Fruit fly (Drosophila melanogaster) whole organism, embryonic: Measurements from ENCODE around the gene CG9240.

ENCODE experiments used
- CG10959 ChIP-seq: fragments of 200-800 bp; sonication (Bioruptor generic); IDR thresholded peaks from 2 replicates; pipeline ENCODE4 v1.3.6; 2022; ENCODE audit warnings: missing biosample characterization, missing genetic modification characterization
- CG11093 ChIP-seq: fragments of 200-800 bp; sonication (Bioruptor generic); IDR thresholded peaks from 3 replicates; pipeline ENCODE4 v1.3.6; 2022; ENCODE audit warnings: missing biosample characterization, missing genetic modification characterization
- CG11695 ChIP-seq: fragments of 200-800 bp; sonication (Bioruptor generic); IDR thresholded peaks from 3 replicates; pipeline ENCODE4 v1.3.6; 2022; ENCODE audit warnings: missing biosample characterization, missing genetic modification characterization
- CG12942 ChIP-seq: fragments of 200-800 bp; sonication (Bioruptor generic); optimal IDR thresholded peaks from 3 replicates; lab custom pipeline; 2016; ENCODE audit warnings: missing biosample characterization, missing genetic modification characterization
- CG13775 ChIP-seq: fragments of 200-800 bp; sonication (Bioruptor generic); optimal IDR thresholded peaks from 3 replicates; lab custom pipeline; 2017; ENCODE audit warnings: missing biosample characterization, mild to moderate bottlenecking, missing genetic modification characterization
- CG15011 ChIP-seq: fragments of 200-800 bp; sonication (Bioruptor generic); optimal IDR thresholded peaks from 3 replicates; lab custom pipeline; 2018; ENCODE audit warnings: missing biosample characterization, mild to moderate bottlenecking, missing genetic modification characterization
- CG1602 ChIP-seq: fragments of 200-800 bp; sonication (Bioruptor generic); optimal IDR thresholded peaks from 3 replicates; lab custom pipeline; 2016; ENCODE audit warnings: missing biosample characterization, missing genetic modification characterization
- CG16779 ChIP-seq: fragments of 200-800 bp; sonication (Bioruptor generic); IDR thresholded peaks from 2 replicates; pipeline ENCODE4 v1.3.6; 2022; ENCODE audit warnings: missing biosample characterization, missing genetic modification characterization
- CG18764 ChIP-seq: fragments of 200-800 bp; sonication (Bioruptor generic); optimal IDR thresholded peaks from 3 replicates; lab custom pipeline; 2016; ENCODE audit warnings: missing biosample characterization, missing genetic modification characterization
- CG6765 ChIP-seq: fragments of 200-800 bp; sonication (Bioruptor generic); optimal IDR thresholded peaks from 3 replicates; lab custom pipeline; 2017; ENCODE audit warnings: missing biosample characterization, mild to moderate bottlenecking, missing genetic modification characterization
- CG9215 ChIP-seq: fragments of 200-800 bp; sonication (Bioruptor generic); IDR thresholded peaks from 2 replicates; pipeline ENCODE4 v1.3.6; 2022; ENCODE audit warnings: missing biosample characterization, missing genetic modification characterization
- CG9817 ChIP-seq: fragments of 200-800 bp; sonication (Bioruptor generic); optimal IDR thresholded peaks from 2 replicates; lab custom pipeline; 2018; ENCODE audit warnings: missing biosample characterization, mild to moderate bottlenecking, missing genetic modification characterization, moderate library complexity
- D19B ChIP-seq: fragments of 200-800 bp; sonication (Bioruptor generic); optimal IDR thresholded peaks from 2 replicates; lab custom pipeline; 2017; ENCODE audit warnings: missing biosample characterization, mild to moderate bottlenecking, missing genetic modification characterization
- Dek ChIP-seq: fragments of 200-800 bp; sonication (Bioruptor generic); optimal IDR thresholded peaks from 3 replicates; lab custom pipeline; 2019; ENCODE audit warnings: missing biosample characterization, mild to moderate bottlenecking, missing genetic modification characterization, moderate library complexity
- GATAe ChIP-seq: fragments of 200-800 bp; sonication (Bioruptor generic); conservative IDR thresholded peaks from 2 replicates; pipeline ENCODE4 v1.3.6; 2022; ENCODE audit warnings: missing biosample characterization, missing genetic modification characterization
- Gug ChIP-seq: fragments of 200-800 bp; sonication (Bioruptor generic); IDR thresholded peaks from 4 replicates; pipeline ENCODE4 v1.3.6; 2022; ENCODE audit warnings: missing biosample characterization, missing genetic modification characterization
- H15 ChIP-seq: fragments of 200-800 bp; sonication (Bioruptor generic); IDR thresholded peaks from 3 replicates; pipeline ENCODE4 v1.3.6; 2022; ENCODE audit warnings: missing biosample characterization, missing genetic modification characterization
- HmgD ChIP-seq: fragments of 200-800 bp; sonication (Bioruptor generic); optimal IDR thresholded peaks from 3 replicates; lab custom pipeline; 2016; ENCODE audit warnings: missing biosample characterization, missing genetic modification characterization
- Lpt ChIP-seq: fragments of >200 bp; optimal IDR thresholded peaks from 2 replicates; lab custom pipeline; 2018; ENCODE audit warnings: missing biosample characterization, missing genetic modification characterization
- NFAT ChIP-seq: fragments of 200-800 bp; sonication (Bioruptor generic); IDR thresholded peaks from 2 replicates; pipeline ENCODE4 v1.3.6; 2022; ENCODE audit warnings: missing biosample characterization, missing genetic modification characterization
- NfI ChIP-seq: fragments of 200-800 bp; sonication (Bioruptor generic); optimal IDR thresholded peaks from 3 replicates; lab custom pipeline; 2018; ENCODE audit warnings: missing biosample characterization, mild to moderate bottlenecking, missing genetic modification characterization, moderate library complexity
- Optix ChIP-seq: fragments of 200-800 bp; sonication (Bioruptor generic); IDR thresholded peaks from 3 replicates; pipeline ENCODE4 v1.3.6; 2022; ENCODE audit warnings: missing biosample characterization, missing genetic modification characterization
- Ptx1 ChIP-seq: fragments of 200-800 bp; sonication (Bioruptor generic); IDR thresholded peaks from 2 replicates; pipeline ENCODE4 v1.3.6; 2022; ENCODE audit warnings: missing biosample characterization, missing genetic modification characterization
- Side ChIP-seq: fragments of 200-800 bp; sonication (Bioruptor generic); optimal IDR thresholded peaks from 2 replicates; lab custom pipeline; 2016; ENCODE audit warnings: missing biosample characterization, missing genetic modification characterization
- Sox100B ChIP-seq: fragments of 200-800 bp; sonication (Bioruptor generic); optimal IDR thresholded peaks from 3 replicates; lab custom pipeline; 2018; ENCODE audit warnings: missing biosample characterization, mild to moderate bottlenecking, missing genetic modification characterization
- Ssrp ChIP-seq: fragments of 200-800 bp; sonication (Bioruptor generic); optimal IDR thresholded peaks from 2 replicates; lab custom pipeline; 2018; ENCODE audit warnings: missing biosample characterization, mild to moderate bottlenecking, missing genetic modification characterization, moderate library complexity
- Tbp ChIP-seq: fragments of >200 bp; optimal IDR thresholded peaks from 2 replicates; lab custom pipeline; 2018; ENCODE audit warnings: missing biosample characterization, missing genetic modification characterization
- Usf ChIP-seq: fragments of 200-800 bp; sonication (Bioruptor generic); optimal IDR thresholded peaks from 2 replicates; lab custom pipeline; 2017; ENCODE audit warnings: missing genotype, missing biosample characterization, missing genetic modification characterization
- Xrp1 ChIP-seq: fragments of 200-800 bp; sonication (Bioruptor generic); IDR thresholded peaks from 2 replicates; pipeline ENCODE4 v1.3.6; 2022; ENCODE audit warnings: missing biosample characterization, missing genetic modification characterization
- al ChIP-seq: fragments of 200-800 bp; sonication (Bioruptor generic); IDR thresholded peaks from 2 replicates; pipeline ENCODE4 v1.3.6; 2022; ENCODE audit warnings: missing biosample characterization, missing genetic modification characterization
- az2 ChIP-seq: fragments of 200-800 bp; sonication (Bioruptor generic); optimal IDR thresholded peaks from 3 replicates; lab custom pipeline; 2016; ENCODE audit warnings: missing biosample characterization, missing genetic modification characterization
- cad ChIP-seq: fragments of >200 bp; optimal IDR thresholded peaks from 2 replicates; lab custom pipeline; 2017; ENCODE audit warnings: missing biosample characterization, missing genetic modification characterization
- croc ChIP-seq: fragments of 200-800 bp; sonication (Bioruptor generic); conservative IDR thresholded peaks from 3 replicates; pipeline ENCODE4 v1.3.6; 2022; ENCODE audit warnings: missing biosample characterization, missing genetic modification characterization
- crol ChIP-seq: fragments of 200-800 bp; sonication (Bioruptor generic); IDR thresholded peaks from 2 replicates; pipeline ENCODE4 v1.3.6; 2022; ENCODE audit warnings: missing biosample characterization, missing genetic modification characterization
- danr ChIP-seq: fragments of 200-800 bp; sonication (Bioruptor generic); IDR thresholded peaks from 2 replicates; pipeline ENCODE4 v1.3.6; 2022; ENCODE audit warnings: missing biosample characterization, missing genetic modification characterization
- eyg ChIP-seq: fragments of 200-800 bp; sonication (Bioruptor generic); optimal IDR thresholded peaks from 3 replicates; lab custom pipeline; 2016; ENCODE audit warnings: missing biosample characterization, missing genetic modification characterization
- hkb ChIP-seq, 2 experiments: fragments of 200-800 bp in 1 of 2; fragments of >200 bp in 1 of 2; sonication (Bioruptor generic) in 1 of 2; IDR thresholded peaks in 1 of 2; optimal IDR thresholded peaks in 1 of 2; 2 replicates each; pipeline versions ENCODE4 v1.3.6 to Lab custom; 2017 to 2022; ENCODE audit warnings: missing biosample characterization in 1 of 2, missing genetic modification characterization in 1 of 2
- inv ChIP-seq: fragments of 200-800 bp; sonication (Bioruptor generic); IDR thresholded peaks from 2 replicates; pipeline ENCODE4 v1.3.6; 2022; ENCODE audit warnings: missing biosample characterization, missing genetic modification characterization; ENCODE audit not compliant: partially characterized antibody
- jigr1 ChIP-seq: fragments of 200-800 bp; sonication (Bioruptor generic); IDR thresholded peaks from 3 replicates; pipeline ENCODE4 v1.3.6; 2022; ENCODE audit warnings: missing biosample characterization, missing genetic modification characterization
- mam ChIP-seq: fragments of 200-800 bp; sonication (Bioruptor generic); optimal IDR thresholded peaks from 3 replicates; lab custom pipeline; 2016; ENCODE audit warnings: missing biosample characterization, missing genetic modification characterization
- slbo ChIP-seq: fragments of 200-800 bp; sonication (Bioruptor generic); IDR thresholded peaks from 2 replicates; pipeline ENCODE4 v1.3.6; 2022; ENCODE audit warnings: missing biosample characterization, missing genetic modification characterization
- stc ChIP-seq: fragments of 200-800 bp; sonication (Bioruptor generic); IDR thresholded peaks from 2 replicates; pipeline ENCODE4 v1.3.6; 2022; ENCODE audit warnings: missing biosample characterization, missing genetic modification characterization
- stwl ChIP-seq: fragments of 200-800 bp; sonication (Bioruptor generic); optimal IDR thresholded peaks from 3 replicates; lab custom pipeline; 2018; ENCODE audit warnings: missing biosample characterization, mild to moderate bottlenecking, missing genetic modification characterization, moderate library complexity
- tio ChIP-seq: fragments of 200-800 bp; sonication (Bioruptor generic); optimal IDR thresholded peaks from 2 replicates; lab custom pipeline; 2017; ENCODE audit warnings: missing biosample characterization, missing genetic modification characterization, inconsistent platforms
- tna ChIP-seq: fragments of 200-800 bp; sonication (Bioruptor generic); IDR thresholded peaks from 2 replicates; pipeline ENCODE4 v1.3.6; 2022; ENCODE audit warnings: missing biosample characterization, missing genetic modification characterization; ENCODE audit not compliant: partially characterized antibody
- toy ChIP-seq: fragments of 200-800 bp; sonication (Bioruptor generic); IDR thresholded peaks from 2 replicates; pipeline ENCODE4 v1.3.6; 2022; ENCODE audit warnings: missing biosample characterization, missing genetic modification characterization
- ttk ChIP-seq: fragments of 200-800 bp; sonication (Bioruptor generic); IDR thresholded peaks from 2 replicates; pipeline ENCODE4 v2.1.2; 2022; ENCODE audit warnings: missing biosample characterization, missing genetic modification characterization
- tup ChIP-seq: fragments of 200-800 bp; sonication (Bioruptor generic); optimal IDR thresholded peaks from 2 replicates; lab custom pipeline; 2016; ENCODE audit warnings: missing biosample characterization, mild to moderate bottlenecking, missing genetic modification characterization, moderate library complexity
- unc-4 ChIP-seq: fragments of 200-800 bp; sonication (Bioruptor generic); IDR thresholded peaks from 2 replicates; pipeline ENCODE4 v1.3.6; 2022; ENCODE audit warnings: missing biosample characterization, missing genetic modification characterization; ENCODE audit not compliant: partially characterized antibody
- vfl ChIP-seq: fragments of 200-800 bp; sonication (Bioruptor generic); optimal IDR thresholded peaks from 2 replicates; lab custom pipeline; 2016; ENCODE audit warnings: missing biosample characterization, missing genetic modification characterization
- wek ChIP-seq: fragments of 200-800 bp; sonication (Bioruptor generic); optimal IDR thresholded peaks from 3 replicates; lab custom pipeline; 2018; ENCODE audit warnings: missing biosample characterization, mild to moderate bottlenecking, missing genetic modification characterization, moderate library complexity

The CG9240 gene

dm6 chrX:15703720-15704206 lies 2.7 kb upstream of the CG9240 start, which contains the start of the genes Pis and Hap40 (continued):
- TF ChIP-seq tio (GFP tag; lab: Kevin White, UChicago), result no peak
- no peak for TF ChIP-seq Side (GFP tag; lab: Kevin White, UChicago)
- no peak for TF ChIP-seq stc
- peak; percentile 26; the same call in 1 of the 2 replicates for TF ChIP-seq CG10959
- peak; percentile 70 for TF ChIP-seq Dek (tag; lab: Kevin White, UChicago)
- TF ChIP-seq CG9215 (GFP tag; lab: Robert Waterston, UW), result peak; percentile 82
- TF ChIP-seq vfl, result peak; percentile 43
- TF ChIP-seq Optix (GFP tag; lab: Robert Waterston, UW), result peak; percentile 34; the same call in 1 of the 3 replicates
- TF ChIP-seq CG6765, result no peak
- no peak for TF ChIP-seq Sox100B (GFP tag; lab: Kevin White, UChicago)
- TF ChIP-seq danr (GFP tag; lab: Robert Waterston, UW), result 0 out of 2 replicates have a peak, but pooled peaks have one; percentile 35
- TF ChIP-seq Ptx1 (GFP tag; lab: Robert Waterston, UW), result peak; percentile 79
- peak; percentile 35 for TF ChIP-seq stwl
- TF ChIP-seq CG11093, result peak; percentile 76; the same call in 2 of the 3 replicates
- TF ChIP-seq eyg, result no peak
- TF ChIP-seq Xrp1 (GFP tag; lab: Robert Waterston, UW), result peak; percentile 62
- TF ChIP-seq crol (GFP tag; lab: Robert Waterston, UW), result no peak
- peak; percentile 80 for TF ChIP-seq CG13775 (GFP tag; lab: Kevin White, UChicago)
- TF ChIP-seq GATAe (GFP tag; lab: Robert Waterston, UW), result no peak; the same call in 1 of the 2 replicates
- TF ChIP-seq Usf (GFP tag; lab: Kevin White, UChicago), result peak; percentile 55
- no peak for TF ChIP-seq cad (GFP tag; lab: Kevin White, UChicago)
- no peak; the same call in 2 of the 3 replicates for TF ChIP-seq jigr1 (GFP tag; lab: Robert Waterston, UW)
- TF ChIP-seq wek, result no peak
- TF ChIP-seq croc, result peak; percentile 70; the same call in 2 of the 3 replicates
- no peak for TF ChIP-seq HmgD (GFP tag; lab: Kevin White, UChicago)
- TF ChIP-seq CG12942, result peak; percentile 55
- TF ChIP-seq CG9817 (tag; lab: Kevin White, UChicago), result peak; percentile 88
- TF ChIP-seq Lpt (GFP tag; lab: Kevin White, UChicago), result no peak
- TF ChIP-seq hkb (optimal IDR thresholded peaks at IDR 0.05; lab: Kevin White, UChicago), result peak; percentile 88
- no peak for TF ChIP-seq hkb (GFP tag; IDR thresholded peaks at IDR 0.05; lab: Robert Waterston, UW)
- TF ChIP-seq CG16779, result no peak
- TF ChIP-seq toy (GFP tag; lab: Robert Waterston, UW), result no peak
- TF ChIP-seq CG1602 (GFP tag; lab: Kevin White, UChicago), result peak; percentile 72
- TF ChIP-seq Ssrp, result peak; percentile 78
- no peak for TF ChIP-seq tup (GFP tag; lab: Kevin White, UChicago)
- peak; percentile 32 for TF ChIP-seq CG15011 (GFP tag; lab: Kevin White, UChicago)
- TF ChIP-seq unc-4 (GFP tag; lab: Robert Waterston, UW), result no peak
- peak; percentile 58 for TF ChIP-seq al
- TF ChIP-seq Tbp (GFP tag; lab: Kevin White, UChicago), result no peak
- peak; percentile 72 for TF ChIP-seq NfI (GFP tag; lab: Kevin White, UChicago)
- TF ChIP-seq inv (GFP tag; lab: Robert Waterston, UW), result no peak
- TF ChIP-seq CG18764 (GFP tag; lab: Kevin White, UChicago), result peak; percentile 43
- peak; percentile 29 for TF ChIP-seq D19B
- peak; percentile 57; the same call in 1 of the 2 replicates for TF ChIP-seq ttk (GFP tag; lab: Robert Waterston, UW)
- TF ChIP-seq H15 (GFP tag; lab: Robert Waterston, UW), result 0 out of 3 replicates have a peak, but pooled peaks have one; percentile 31
- peak; percentile 44 for TF ChIP-seq az2 (GFP tag; lab: Kevin White, UChicago)
- TF ChIP-seq mam (GFP tag; lab: Kevin White, UChicago), result peak; percentile 68
- peak; percentile 83 for TF ChIP-seq Gug (GFP tag; lab: Robert Waterston, UW)
- peak; percentile 82 for TF ChIP-seq slbo (GFP tag; lab: Robert Waterston, UW)
- TF ChIP-seq tna (GFP tag; lab: Robert Waterston, UW), result no peak
- peak; percentile 67; the same call in 2 of the 3 replicates for TF ChIP-seq CG11695
- TF ChIP-seq NFAT (GFP tag; lab: Robert Waterston, UW), result peak; percentile 66
